Worm (Caenorhabditis elegans) whole organism, L2 larva: ENCODE data around the gene lgc-27.

Experiments
- C34F6.9 ChIP-seq: fragments of 150-350 bp; optimal IDR thresholded peaks from 2 replicates; lab custom pipeline; 2014; ENCODE audit warnings: missing biosample characterization, missing genetic modification characterization
- F13H6.1 ChIP-seq: sonication (generic microtip); optimal IDR thresholded peaks from 2 replicates; lab custom pipeline; 2016; ENCODE audit warnings: missing genetic modification characterization, missing compliant biosample characterization
- R02D3.7 ChIP-seq: fragments of 150-350 bp; optimal IDR thresholded peaks from 2 replicates; lab custom pipeline; 2014; ENCODE audit warnings: missing biosample characterization, missing genetic modification characterization
- Y55F3AM.14 ChIP-seq: fragments of 200-800 bp; sonication (Bioruptor generic); optimal IDR thresholded peaks from 2 replicates; lab custom pipeline; 2018; ENCODE audit warnings: mild to moderate bottlenecking, missing genetic modification characterization, missing compliant biosample characterization
- ZK546.5 ChIP-seq: sonication (generic microtip); optimal IDR thresholded peaks from 2 replicates; lab custom pipeline; 2017; ENCODE audit warnings: missing biosample characterization, missing genetic modification characterization
- alr-1 ChIP-seq: fragments of 150-350 bp; optimal IDR thresholded peaks from 2 replicates; lab custom pipeline; 2014; ENCODE audit warnings: missing biosample characterization, missing genetic modification characterization
- ceh-82 ChIP-seq: fragments of 150-350 bp; optimal IDR thresholded peaks from 2 replicates; lab custom pipeline; 2014; ENCODE audit warnings: missing biosample characterization, missing genetic modification characterization
- crh-2 ChIP-seq: sonication (generic microtip); optimal IDR thresholded peaks from 2 replicates; lab custom pipeline; 2017; ENCODE audit warnings: missing biosample characterization, missing genetic modification characterization
- dmd-4 ChIP-seq: sonication (generic microtip); optimal IDR thresholded peaks from 2 replicates; lab custom pipeline; 2017; ENCODE audit warnings: missing biosample characterization, missing genetic modification characterization
- egl-27 ChIP-seq: sonication (generic microtip); optimal IDR thresholded peaks from 3 replicates; lab custom pipeline; 2017; ENCODE audit warnings: missing biosample characterization, missing genetic modification reagents, missing genetic modification characterization
- elt-1 ChIP-seq: fragments of 150-350 bp; optimal IDR thresholded peaks from 2 replicates; lab custom pipeline; 2014; ENCODE audit warnings: missing biosample characterization, missing genetic modification characterization
- elt-3 ChIP-seq: sonication (generic microtip); optimal IDR thresholded peaks from 2 replicates; lab custom pipeline; 2017; ENCODE audit warnings: missing biosample characterization, missing genetic modification characterization
- fos-1 ChIP-seq: fragments of 150-350 bp; optimal IDR thresholded peaks from 2 replicates; lab custom pipeline; 2014; ENCODE audit warnings: missing biosample characterization, missing genetic modification characterization
- lin-11 ChIP-seq: fragments of 150-350 bp; sonication (generic microtip); optimal IDR thresholded peaks from 2 replicates; lab custom pipeline; 2014; ENCODE audit warnings: missing biosample characterization, missing genetic modification characterization, inconsistent platforms, mixed read lengths
- lin-13 ChIP-seq: fragments of 150-350 bp; optimal IDR thresholded peaks from 2 replicates; lab custom pipeline; 2014; ENCODE audit warnings: missing biosample characterization, missing genetic modification reagents, missing genetic modification characterization
- lin-39 ChIP-seq: fragments of 150-350 bp; optimal IDR thresholded peaks from 2 replicates; lab custom pipeline; 2014; ENCODE audit warnings: missing biosample characterization, missing genetic modification reagents, missing genetic modification characterization
- lsy-2 ChIP-seq, 2 experiments: fragments of 150-350 bp in 1 of 2; sonication (generic microtip) in 1 of 2; optimal IDR thresholded peaks; 2 replicates each; lab custom pipeline; 2014 to 2017; ENCODE audit warnings: missing biosample characterization in 2 of 2, missing genetic modification characterization in 2 of 2
- mab-5 ChIP-seq: fragments of 150-350 bp; optimal IDR thresholded peaks from 2 replicates; lab custom pipeline; 2014; ENCODE audit warnings: missing biosample characterization, missing genetic modification characterization
- mbf-1 ChIP-seq: sonication (generic microtip); optimal IDR thresholded peaks from 2 replicates; lab custom pipeline; 2017; ENCODE audit warnings: missing biosample characterization, missing genetic modification characterization
- mdl-1 ChIP-seq, 2 experiments: fragments of 150-350 bp in 1 of 2; sonication (generic microtip) in 1 of 2; optimal IDR thresholded peaks; 2 replicates each; lab custom pipeline; 2017; ENCODE audit warnings: missing biosample characterization in 2 of 2, missing genetic modification characterization in 2 of 2
- nhr-10 ChIP-seq: sonication (generic microtip); optimal IDR thresholded peaks from 2 replicates; lab custom pipeline; 2017; ENCODE audit warnings: missing biosample characterization, missing genetic modification characterization
- nhr-12 ChIP-seq: fragments of 150-350 bp; optimal IDR thresholded peaks from 2 replicates; lab custom pipeline; 2014; ENCODE audit warnings: missing biosample characterization, missing genetic modification characterization
- nhr-129 ChIP-seq: fragments of 150-350 bp; optimal IDR thresholded peaks from 2 replicates; lab custom pipeline; 2014; ENCODE audit warnings: missing biosample characterization, missing genetic modification characterization
- nhr-21 ChIP-seq: fragments of 150-350 bp; optimal IDR thresholded peaks from 2 replicates; lab custom pipeline; 2014; ENCODE audit warnings: missing biosample characterization, missing genetic modification characterization
- nhr-23 ChIP-seq: fragments of 150-350 bp; optimal IDR thresholded peaks from 2 replicates; lab custom pipeline; 2014; ENCODE audit warnings: missing biosample characterization, missing genetic modification reagents, missing genetic modification characterization
- nhr-237 ChIP-seq: fragments of 150-350 bp; optimal IDR thresholded peaks from 2 replicates; lab custom pipeline; 2014; ENCODE audit warnings: missing biosample characterization, missing genetic modification characterization
- nhr-25 ChIP-seq: fragments of 150-350 bp; sonication (generic microtip); optimal IDR thresholded peaks from 3 replicates; lab custom pipeline; 2014; ENCODE audit warnings: missing biosample characterization, missing genetic modification characterization
- sem-4 ChIP-seq: fragments of 150-350 bp; optimal IDR thresholded peaks from 2 replicates; lab custom pipeline; 2014; ENCODE audit warnings: missing biosample characterization, missing genetic modification reagents, missing genetic modification characterization
- skn-1 ChIP-seq: sonication (generic microtip); optimal IDR thresholded peaks from 2 replicates; lab custom pipeline; 2017; ENCODE audit warnings: missing biosample characterization, missing genetic modification characterization
- sma-9 ChIP-seq, 2 experiments: fragments of 150-350 bp in 1 of 2; sonication (generic microtip) in 1 of 2; optimal IDR thresholded peaks; 2 replicates each; lab custom pipeline; 2014 to 2016; ENCODE audit warnings: missing genetic modification characterization in 2 of 2, mild to moderate bottlenecking in 1 of 2, missing biosample characterization in 1 of 2, missing compliant biosample characterization in 1 of 2, missing genetic modification reagents in 1 of 2, moderate library complexity in 1 of 2
- snpc-4 ChIP-seq: fragments of 150-350 bp; optimal IDR thresholded peaks from 2 replicates; lab custom pipeline; 2014; ENCODE audit warnings: missing biosample characterization, missing genetic modification characterization
- unc-39 ChIP-seq: fragments of 150-350 bp; optimal IDR thresholded peaks from 2 replicates; lab custom pipeline; 2014; ENCODE audit warnings: missing biosample characterization, missing genetic modification characterization
- unc-55 ChIP-seq: fragments of 150-350 bp; sonication (generic microtip); optimal IDR thresholded peaks from 3 replicates; lab custom pipeline; 2014; ENCODE audit warnings: missing biosample characterization, missing genetic modification reagents, missing genetic modification characterization
- zag-1 ChIP-seq: fragments of 150-350 bp; optimal IDR thresholded peaks from 2 replicates; lab custom pipeline; 2014; ENCODE audit warnings: missing biosample characterization, missing genetic modification characterization
- ztf-11 ChIP-seq: sonication (generic microtip); optimal IDR thresholded peaks from 2 replicates; lab custom pipeline; 2017; ENCODE audit warnings: missing biosample characterization, missing genetic modification characterization

lgc-27 gene

DNA sequence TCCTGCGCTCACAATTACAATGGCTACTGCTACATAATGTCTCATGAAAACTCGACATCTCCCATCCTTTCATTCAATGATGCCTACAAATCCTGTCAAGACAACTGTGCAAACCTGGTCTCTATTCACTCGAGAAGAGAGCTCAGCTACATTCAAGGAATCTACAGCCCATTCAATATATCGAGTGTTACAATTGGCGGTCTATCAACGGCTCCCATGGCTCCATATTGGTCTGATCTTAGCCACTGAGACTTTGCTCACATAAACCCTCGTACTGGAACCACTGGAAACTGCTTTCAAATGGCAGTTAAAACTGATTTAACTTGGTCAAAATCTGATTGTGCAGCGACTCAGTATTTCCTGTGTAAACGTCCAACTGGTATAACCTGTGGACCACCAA lies 26.6 kb downstream of the lgc-27 start, which contains the start of gene T05A7.3:
TSS of gene T05A7.3 (plus strand) at position 301 of the 400 bp plus-strand sequence.
- TF ChIP-seq zag-1 (tag; lab: Kevin White, UChicago) (no peak), unc-55 (no peak), ZK546.5 (tag; lab: Kevin White, UChicago) (no peak), mdl-1 (tag; optimal IDR thresholded peaks at IDR 0.05; lab: Kevin White, UChicago) (no peak), crh-2 (tag; lab: Kevin White, UChicago) (no peak), nhr-21 (tag; lab: Kevin White, UChicago) (no peak), nhr-129 (tag; lab: Kevin White, UChicago) (no peak), mab-5 (tag; lab: Kevin White, UChicago) (no peak)

- TF ChIP-seq unc-39 (tag; lab: Kevin White, UChicago) (no peak), nhr-129 (tag; lab: Kevin White, UChicago) (peak; percentile 39), ceh-82 (tag; lab: Kevin White, UChicago) (no peak), nhr-10 (tag; lab: Kevin White, UChicago) (no peak), lin-39 (no peak), lsy-2 (tag; optimal IDR thresholded peaks at IDR 0.05; lab: Kevin White, UChicago) (no peak), mbf-1 (tag; lab: Kevin White, UChicago) (no peak)
These were observed 27.4 kb downstream of the lgc-27 start for ce11 chrII:4676241-4676640.

- no peak for TF ChIP-seq lin-13 (GFP tag; lab: Kevin White, UChicago)
- TF ChIP-seq egl-27 (tag; lab: Kevin White, UChicago): no peak
- TF ChIP-seq sem-4 (tag; lab: Kevin White, UChicago): no peak
- TF ChIP-seq ZK546.5 (tag; lab: Kevin White, UChicago): no peak
- no peak for TF ChIP-seq sma-9 (GFP tag; optimal IDR thresholded peaks at IDR 0.05; lab: Kevin White, UChicago)
- TF ChIP-seq sma-9 (tag; optimal IDR thresholded peaks at IDR 0.05; lab: Kevin White, UChicago): no peak
- no peak for TF ChIP-seq nhr-25 (tag; lab: Kevin White, UChicago)
- no peak for TF ChIP-seq lsy-2 (tag; optimal IDR thresholded peaks at IDR 0.05; lab: Kevin White, UChicago)
- no peak for TF ChIP-seq lin-39
- no peak for TF ChIP-seq nhr-21 (tag; lab: Kevin White, UChicago)
- no peak for TF ChIP-seq alr-1 (tag; lab: Kevin White, UChicago)
These were observed 29.0 kb downstream of the lgc-27 start, which contains the start of gene T05A7.1 for ce11 chrII:4677916-4678315. Gene T05A7.1, plus strand, starts transcription at chrII:4678216.

DNA sequence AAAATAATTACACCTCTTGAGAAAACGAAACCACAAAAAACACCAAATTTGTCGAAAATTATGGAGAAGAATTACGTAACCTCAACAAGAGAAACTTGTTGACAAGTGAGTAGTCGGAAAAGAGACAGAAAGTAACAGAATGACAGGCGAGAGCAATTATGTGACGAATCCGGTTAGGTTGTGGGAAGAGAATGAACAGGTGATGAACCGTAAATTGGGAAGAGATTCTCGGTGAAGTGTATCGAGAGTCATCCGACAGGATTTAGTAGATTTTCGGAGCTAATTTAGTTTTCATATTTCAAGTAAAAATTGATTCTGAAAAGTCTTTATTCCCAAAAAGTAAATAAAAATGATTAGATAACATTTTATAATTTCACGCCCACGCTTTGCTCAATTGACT lies 32.5 kb downstream of the lgc-27 start, which contains the start of gene T05A7.7:
TSS of gene T05A7.7 (minus strand) at position 101 of the 400 bp plus-strand sequence.
- TF ChIP-seq Y55F3AM.14 (GFP tag; lab: Kevin White, UChicago): no peak
- no peak for TF ChIP-seq ceh-82 (tag; lab: Kevin White, UChicago)
- TF ChIP-seq C34F6.9 (tag; lab: Kevin White, UChicago): no peak
- TF ChIP-seq lin-11 (tag; lab: Kevin White, UChicago): no peak
- TF ChIP-seq fos-1 (tag; lab: Kevin White, UChicago): no peak
- no peak for TF ChIP-seq nhr-237 (tag; lab: Kevin White, UChicago)
- no peak for TF ChIP-seq elt-1 (tag; lab: Kevin White, UChicago)
- no peak for TF ChIP-seq ztf-11 (tag; lab: Kevin White, UChicago)
- TF ChIP-seq skn-1 (tag; lab: Kevin White, UChicago): no peak
- no peak for TF ChIP-seq ZK546.5 (tag; lab: Kevin White, UChicago)
- TF ChIP-seq elt-3 (tag; lab: Kevin White, UChicago): no peak
- TF ChIP-seq R02D3.7 (tag; lab: Kevin White, UChicago): no peak
- TF ChIP-seq egl-27 (tag; lab: Kevin White, UChicago): no peak
- TF ChIP-seq nhr-10 (tag; lab: Kevin White, UChicago): no peak

- no peak for TF ChIP-seq crh-2 (tag; lab: Kevin White, UChicago)
- no peak for TF ChIP-seq fos-1 (tag; lab: Kevin White, UChicago)
- TF ChIP-seq ztf-11 (tag; lab: Kevin White, UChicago): no peak
- no peak for TF ChIP-seq nhr-12 (tag; lab: Kevin White, UChicago)
- no peak for TF ChIP-seq snpc-4
- TF ChIP-seq lin-39: no peak
- TF ChIP-seq ceh-82 (tag; lab: Kevin White, UChicago): no peak
- TF ChIP-seq R02D3.7 (tag; lab: Kevin White, UChicago): no peak
- no peak for TF ChIP-seq nhr-23
- TF ChIP-seq dmd-4: no peak
- no peak for TF ChIP-seq Y55F3AM.14 (GFP tag; lab: Kevin White, UChicago)
- no peak for TF ChIP-seq zag-1 (tag; lab: Kevin White, UChicago)
- TF ChIP-seq lin-11 (tag; lab: Kevin White, UChicago): no peak
- no peak for TF ChIP-seq F13H6.1
- TF ChIP-seq C34F6.9 (tag; lab: Kevin White, UChicago): no peak
- no peak for TF ChIP-seq alr-1 (tag; lab: Kevin White, UChicago)
- no peak for TF ChIP-seq elt-3 (tag; lab: Kevin White, UChicago)
- TF ChIP-seq, all 48 proteins: peak for 0
These were observed 34.8 kb downstream of the lgc-27 start, which contains the start of gene sre-40 for ce11 chrII:4683693-4684092. Gene sre-40, minus strand, starts transcription at chrII:4683793.
